Worm (Caenorhabditis elegans) whole organism, young adult: ENCODE results near the gene Y44A6D.7.
A peak's percentile ranks its signal among the peaks of the same experiment; 100 is the strongest.

Experiments used
- B0336.3 ChIP-seq: fragments of 200-800 bp; sonication (Bioruptor generic); IDR thresholded peaks from 2 replicates; pipeline ENCODE4 v1.3.6; 2022; ENCODE audit warnings: missing genetic modification characterization, missing compliant biosample characterization
- D2030.7 ChIP-seq: fragments of 200-800 bp; sonication (Bioruptor generic); IDR thresholded peaks from 2 replicates; pipeline ENCODE4 v1.3.6; 2022; ENCODE audit warnings: missing genetic modification reagents, missing genetic modification characterization, missing compliant biosample characterization
- F23B12.7 ChIP-seq: sonication (generic microtip); optimal IDR thresholded peaks from 2 replicates; lab custom pipeline; 2017; ENCODE audit warnings: missing genetic modification characterization, mild to moderate bottlenecking, missing compliant biosample characterization, antibody characterized with exemption, moderate library complexity; ENCODE audit not compliant: insufficient read depth
- F37B4.10 ChIP-seq: fragments of 200-800 bp; sonication (Bioruptor generic); IDR thresholded peaks from 2 replicates; pipeline ENCODE4 v1.3.6; 2022; ENCODE audit warnings: missing genetic modification characterization, missing compliant biosample characterization
- F49E8.2 ChIP-seq: sonication (generic microtip); optimal IDR thresholded peaks from 3 replicates; lab custom pipeline; 2017; ENCODE audit warnings: missing genetic modification characterization, mild to moderate bottlenecking, missing compliant biosample characterization, antibody characterized with exemption, moderate library complexity; ENCODE audit not compliant: insufficient read depth
- F55B11.4 ChIP-seq: sonication (generic microtip); optimal IDR thresholded peaks from 2 replicates; lab custom pipeline; 2016; ENCODE audit warnings: missing compliant biosample characterization, missing genetic modification characterization, borderline replicate concordance; ENCODE audit not compliant: insufficient read depth
- K11D2.4 ChIP-seq: fragments of 200-800 bp; sonication (Bioruptor generic); IDR thresholded peaks from 2 replicates; pipeline ENCODE4 v1.3.6; 2022; ENCODE audit warnings: missing genetic modification reagents, missing genetic modification characterization, missing compliant biosample characterization
- K12H6.12 ChIP-seq: fragments of 200-800 bp; sonication (Bioruptor generic); optimal IDR thresholded peaks from 2 replicates; lab custom pipeline; 2018; ENCODE audit warnings: mild to moderate bottlenecking, missing genetic modification characterization, missing compliant biosample characterization
- Y53G8AR.9 ChIP-seq: fragments of 200-800 bp; sonication (Bioruptor generic); conservative IDR thresholded peaks from 2 replicates; pipeline ENCODE4 v1.3.6; 2022; ENCODE audit warnings: missing genetic modification reagents, missing genetic modification characterization, missing compliant biosample characterization
- ZK185.1 ChIP-seq: sonication (generic microtip); optimal IDR thresholded peaks from 2 replicates; lab custom pipeline; 2016; ENCODE audit warnings: mild to moderate bottlenecking, missing genetic modification characterization, missing compliant biosample characterization; ENCODE audit not compliant: poor library complexity, severe bottlenecking
- akir-1 ChIP-seq: fragments of 200-800 bp; sonication (Bioruptor generic); optimal IDR thresholded peaks from 2 replicates; lab custom pipeline; 2018; ENCODE audit warnings: mild to moderate bottlenecking, missing genetic modification characterization, moderate library complexity, missing compliant biosample characterization
- ama-1 ChIP-seq, 3 experiments: fragments of 150-350 bp in 1 of 3; sonication (generic microtip) in 2 of 3; optimal IDR thresholded peaks; 2 replicates each; lab custom pipeline; 2014 to 2018; ENCODE audit warnings: missing biosample characterization in 2 of 3, missing genetic modification characterization in 2 of 3, missing genetic modification reagents in 2 of 3
- attf-3 ChIP-seq: fragments of 200-800 bp; sonication (Bioruptor generic); conservative IDR thresholded peaks from 2 replicates; pipeline ENCODE4 v1.3.6; 2022; ENCODE audit warnings: missing genetic modification reagents, missing genetic modification characterization, missing compliant biosample characterization
- cebp-1 ChIP-seq, 2 experiments: fragments of 200-800 bp in 1 of 2; sonication (Bioruptor generic) in 1 of 2; sonication (generic microtip) in 1 of 2; IDR thresholded peaks in 1 of 2; optimal IDR thresholded peaks in 1 of 2; 2 replicates each; pipeline versions ENCODE4 v1.3.6 to Lab custom; 2017 to 2022; ENCODE audit warnings: missing compliant biosample characterization in 2 of 2, missing genetic modification characterization in 2 of 2, mild to moderate bottlenecking in 1 of 2, missing genetic modification reagents in 1 of 2, moderate library complexity in 1 of 2
- ceh-100 ChIP-seq: fragments of 200-800 bp; sonication (Bioruptor generic); IDR thresholded peaks from 2 replicates; pipeline ENCODE4 v1.3.6; 2022; ENCODE audit warnings: missing genetic modification reagents, missing genetic modification characterization, missing compliant biosample characterization
- ceh-27 ChIP-seq: fragments of 200-800 bp; sonication (Bioruptor generic); optimal IDR thresholded peaks from 2 replicates; lab custom pipeline; 2018; ENCODE audit warnings: mild to moderate bottlenecking, missing genetic modification characterization, moderate library complexity, missing compliant biosample characterization
- ceh-58 ChIP-seq: fragments of 200-800 bp; sonication (Bioruptor generic); IDR thresholded peaks from 2 replicates; pipeline ENCODE4 v1.3.6; 2022; ENCODE audit warnings: missing genetic modification characterization, missing compliant biosample characterization
- ceh-91 ChIP-seq: fragments of 200-800 bp; sonication (Bioruptor generic); IDR thresholded peaks from 2 replicates; pipeline ENCODE4 v1.3.6; 2022; ENCODE audit warnings: missing genetic modification reagents, missing genetic modification characterization, missing compliant biosample characterization
- dpl-1 ChIP-seq: fragments of 150-350 bp; optimal IDR thresholded peaks from 2 replicates; lab custom pipeline; 2014; ENCODE audit warnings: missing biosample characterization, missing genetic modification reagents, missing genetic modification characterization
- fkh-3 ChIP-seq: sonication (generic microtip); optimal IDR thresholded peaks from 2 replicates; lab custom pipeline; 2016; ENCODE audit warnings: mild to moderate bottlenecking, missing genetic modification characterization, missing compliant biosample characterization
- gei-17 ChIP-seq: fragments of 200-800 bp; sonication (Bioruptor generic); optimal IDR thresholded peaks from 2 replicates; lab custom pipeline; 2018; ENCODE audit warnings: mild to moderate bottlenecking, missing genetic modification characterization, missing compliant biosample characterization
- him-1 ChIP-seq: sonication (generic microtip); optimal IDR thresholded peaks from 2 replicates; lab custom pipeline; 2016; ENCODE audit warnings: missing genotype, missing genetic modification reagents, missing genetic modification characterization, missing compliant biosample characterization
- hlh-26 ChIP-seq: fragments of 200-800 bp; sonication (Bioruptor generic); conservative IDR thresholded peaks from 2 replicates; pipeline ENCODE4 v1.3.6; 2022; ENCODE audit warnings: missing genetic modification reagents, missing genetic modification characterization, missing compliant biosample characterization
- hmg-1.2 ChIP-seq: fragments of 200-800 bp; sonication (Bioruptor generic); IDR thresholded peaks from 2 replicates; pipeline ENCODE4 v1.3.6; 2022; ENCODE audit warnings: missing genetic modification reagents, missing genetic modification characterization, missing compliant biosample characterization
- hrde-1 ChIP-seq: sonication (generic microtip); optimal IDR thresholded peaks from 2 replicates; lab custom pipeline; 2016; ENCODE audit warnings: missing genetic modification characterization, mild to moderate bottlenecking, missing compliant biosample characterization, moderate library complexity, missing genotype, missing genetic modification reagents, borderline replicate concordance
- hsf-1 ChIP-seq: fragments of 200-800 bp; sonication (Bioruptor generic); IDR thresholded peaks from 2 replicates; pipeline ENCODE4 v1.3.6; 2022; ENCODE audit warnings: missing genetic modification reagents, missing genetic modification characterization, missing compliant biosample characterization
- let-526 ChIP-seq: fragments of 200-800 bp; sonication (Bioruptor generic); IDR thresholded peaks from 2 replicates; pipeline ENCODE4 v1.3.6; 2022; ENCODE audit warnings: missing genetic modification reagents, missing genetic modification characterization, missing compliant biosample characterization
- lin-26 ChIP-seq: fragments of 200-800 bp; sonication (Bioruptor generic); IDR thresholded peaks from 2 replicates; pipeline ENCODE4 v1.3.6; 2022; ENCODE audit warnings: missing genetic modification reagents, missing genetic modification characterization, missing compliant biosample characterization
- lin-40 ChIP-seq: sonication (generic microtip); optimal IDR thresholded peaks from 2 replicates; lab custom pipeline; 2016; ENCODE audit warnings: missing genetic modification characterization, mild to moderate bottlenecking, missing compliant biosample characterization, missing genotype, missing genetic modification reagents
- lin-54 ChIP-seq: fragments of 200-800 bp; sonication (Bioruptor generic); optimal IDR thresholded peaks from 2 replicates; lab custom pipeline; 2018; ENCODE audit warnings: mild to moderate bottlenecking, missing genetic modification characterization, missing compliant biosample characterization
- lir-1 ChIP-seq: fragments of 200-800 bp; sonication (Bioruptor generic); conservative IDR thresholded peaks from 2 replicates; pipeline ENCODE4 v1.3.6; 2022; ENCODE audit warnings: missing genetic modification reagents, missing genetic modification characterization, missing compliant biosample characterization
- lsl-1 ChIP-seq: fragments of 200-800 bp; sonication (Bioruptor generic); optimal IDR thresholded peaks from 2 replicates; lab custom pipeline; 2018; ENCODE audit warnings: mild to moderate bottlenecking, missing genetic modification characterization, moderate library complexity, missing compliant biosample characterization
- lsy-27 ChIP-seq: sonication (generic microtip); optimal IDR thresholded peaks from 2 replicates; lab custom pipeline; 2017; ENCODE audit warnings: missing genetic modification characterization, mild to moderate bottlenecking, missing compliant biosample characterization, antibody characterized with exemption, missing genotype, borderline replicate concordance; ENCODE audit not compliant: insufficient read depth
- madf-10 ChIP-seq: sonication (generic microtip); optimal IDR thresholded peaks from 2 replicates; lab custom pipeline; 2016; ENCODE audit warnings: mild to moderate bottlenecking, missing genetic modification characterization, missing compliant biosample characterization
- mel-28 ChIP-seq: sonication (generic microtip); optimal IDR thresholded peaks from 2 replicates; lab custom pipeline; 2016; ENCODE audit warnings: borderline replicate concordance, mild to moderate bottlenecking, missing genetic modification characterization, missing compliant biosample characterization
- mes-4 ChIP-seq: sonication (generic microtip); optimal IDR thresholded peaks from 2 replicates; lab custom pipeline; 2016; ENCODE audit warnings: missing genotype, missing genetic modification characterization, missing compliant biosample characterization
- nhr-179 ChIP-seq: sonication (generic microtip); optimal IDR thresholded peaks from 2 replicates; lab custom pipeline; 2016; ENCODE audit warnings: mild to moderate bottlenecking, missing genetic modification characterization, missing compliant biosample characterization
- nhr-27 ChIP-seq: fragments of 200-800 bp; sonication (Bioruptor generic); optimal IDR thresholded peaks from 2 replicates; lab custom pipeline; 2018; ENCODE audit warnings: mild to moderate bottlenecking, missing genetic modification characterization, moderate library complexity, missing compliant biosample characterization
- pbrm-1 ChIP-seq: fragments of 200-800 bp; sonication (Bioruptor generic); IDR thresholded peaks from 2 replicates; pipeline ENCODE4 v1.3.6; 2022; ENCODE audit warnings: missing genetic modification reagents, missing genetic modification characterization, missing compliant biosample characterization
- rec-8 ChIP-seq, 2 experiments: sonication (generic microtip); optimal IDR thresholded peaks; 2 replicates each; lab custom pipeline; 2016; ENCODE audit warnings: mild to moderate bottlenecking in 2 of 2, missing genetic modification characterization in 2 of 2, missing genetic modification reagents in 2 of 2, missing genotype in 2 of 2, missing biosample characterization in 1 of 2, missing compliant biosample characterization in 1 of 2, moderate library complexity in 1 of 2
- sdz-38 ChIP-seq: sonication (generic microtip); optimal IDR thresholded peaks from 2 replicates; lab custom pipeline; 2016; ENCODE audit warnings: missing genotype, missing genetic modification characterization, missing compliant biosample characterization
- tbp1 ChIP-seq: fragments of 200-800 bp; sonication (Bioruptor generic); optimal IDR thresholded peaks from 2 replicates; lab custom pipeline; 2018; ENCODE audit warnings: mild to moderate bottlenecking, missing genetic modification characterization, missing compliant biosample characterization
- zfh-2 ChIP-seq: fragments of 200-800 bp; sonication (Bioruptor generic); conservative IDR thresholded peaks from 2 replicates; pipeline ENCODE4 v1.3.6; 2022; ENCODE audit warnings: missing genetic modification reagents, missing genetic modification characterization, missing compliant biosample characterization
- ztf-22 ChIP-seq: fragments of 200-800 bp; sonication (Bioruptor generic); optimal IDR thresholded peaks from 2 replicates; lab custom pipeline; 2018; ENCODE audit warnings: mild to moderate bottlenecking, missing genetic modification characterization, moderate library complexity, missing compliant biosample characterization

Gene Y44A6D.7

ce11 chrV:20775269-20775668 lies 39.3 kb upstream of the Y44A6D.7 start, which contains the start of gene F38A6.4:
Gene F38A6.4 (minus strand): TSS chrV:20775369.
- TF ChIP-seq ceh-100 (no peak), dpl-1 (GFP tag; lab: Kevin White, UChicago) (no peak), hsf-1 (GFP tag; lab: Robert Waterston, UW) (no peak), ceh-91 (no peak)

ce11 chrV:20776761-20777160 lies 37.8 kb upstream of the Y44A6D.7 start:
- no peak for TF ChIP-seq fkh-3 (tag; lab: Kevin White, UChicago)
- TF ChIP-seq nhr-179, result no peak
- peak; percentile 60 for TF ChIP-seq ama-1 (optimal IDR thresholded peaks at IDR 0.05; lab: Kevin White, UChicago)
- no peak for TF ChIP-seq ama-1 (GFP tag; optimal IDR thresholded peaks at IDR 0.05; lab: Kevin White, UChicago)
- TF ChIP-seq Y53G8AR.9 (GFP tag; lab: Robert Waterston, UW), result peak; percentile 70; the same call in 1 of the 2 replicates
- no peak for TF ChIP-seq mel-28
- TF ChIP-seq lsl-1, result no peak
- TF ChIP-seq hmg-1.2 (GFP tag; lab: Robert Waterston, UW), result peak; percentile 55
- no peak for TF ChIP-seq F55B11.4 (tag; lab: Kevin White, UChicago)
- TF ChIP-seq pbrm-1 (GFP tag; lab: Robert Waterston, UW), result no peak
- no peak for TF ChIP-seq let-526 (GFP tag; lab: Robert Waterston, UW)
- TF ChIP-seq nhr-27 (tag; lab: Kevin White, UChicago), result no peak
- no peak for TF ChIP-seq ceh-91
- peak; percentile 15 for TF ChIP-seq ztf-22 (GFP tag; lab: Kevin White, UChicago)
- TF ChIP-seq B0336.3, result 0 out of 2 replicates have a peak, but pooled peaks have one; percentile 33
- peak; percentile 21 for TF ChIP-seq K12H6.12 (tag; lab: Kevin White, UChicago)
- peak; percentile 99 for TF ChIP-seq madf-10 (tag; lab: Kevin White, UChicago)
- TF ChIP-seq hrde-1 (tag; lab: Kevin White, UChicago), result no peak
- TF ChIP-seq tbp1 (GFP tag; lab: Kevin White, UChicago), result peak; percentile 40
- no peak for TF ChIP-seq lsy-27 (tag; lab: Kevin White, UChicago)
- no peak for TF ChIP-seq him-1 (tag; lab: Kevin White, UChicago)
- no peak for TF ChIP-seq mes-4 (tag; lab: Kevin White, UChicago)
- peak; percentile 81 for TF ChIP-seq ceh-27 (GFP tag; lab: Kevin White, UChicago)
- TF ChIP-seq zfh-2, result no peak
- no peak for TF ChIP-seq F49E8.2 (tag; lab: Kevin White, UChicago)
- TF ChIP-seq lin-54, result peak; percentile 35
- peak; percentile 61; the same call in 1 of the 2 replicates for TF ChIP-seq K11D2.4
- TF ChIP-seq rec-8 (tag; optimal IDR thresholded peaks at IDR 0.05; lab: Kevin White, UChicago), result no peak
- TF ChIP-seq ceh-58 (GFP tag; lab: Robert Waterston, UW), result no peak
- TF ChIP-seq sdz-38 (tag; lab: Kevin White, UChicago), result no peak
- TF ChIP-seq hlh-26 (GFP tag; lab: Robert Waterston, UW), result no peak
- TF ChIP-seq F23B12.7, result peak; percentile 71
- no peak for TF ChIP-seq lir-1 (GFP tag; lab: Robert Waterston, UW)
- no peak for TF ChIP-seq ZK185.1 (tag; lab: Kevin White, UChicago)
- TF ChIP-seq ceh-100, result no peak
- TF ChIP-seq cebp-1 (GFP tag; IDR thresholded peaks at IDR 0.05; lab: Robert Waterston, UW), result 0 out of 2 replicates have a peak, but pooled peaks have one; percentile 14
- TF ChIP-seq cebp-1 (tag; optimal IDR thresholded peaks at IDR 0.05; lab: Kevin White, UChicago), result peak; percentile 75
- no peak for TF ChIP-seq akir-1 (GFP tag; lab: Kevin White, UChicago)
- peak; percentile 58 for TF ChIP-seq lin-40
- no peak for TF ChIP-seq attf-3 (GFP tag; lab: Robert Waterston, UW)
- TF ChIP-seq D2030.7 (GFP tag; lab: Robert Waterston, UW), result no peak
- no peak for TF ChIP-seq F37B4.10 (GFP tag; lab: Robert Waterston, UW)
- 0 out of 2 replicates have a peak, but pooled peaks have one; percentile 23 for TF ChIP-seq lin-26 (GFP tag; lab: Robert Waterston, UW)
- no peak for TF ChIP-seq gei-17 (GFP tag; lab: Kevin White, UChicago)
